Fruit fly (Drosophila melanogaster) whole organism, embryonic: ENCODE results near the gene CG18171.

ENCODE experiments used
- Abd-B ChIP-seq: fragments of 200-800 bp; sonication (Bioruptor generic); optimal IDR thresholded peaks from 2 replicates; lab custom pipeline; 2018; ENCODE audit warnings: missing biosample characterization, mild to moderate bottlenecking, missing genetic modification characterization, moderate library complexity
- Atf-2 ChIP-seq: fragments of 200-800 bp; sonication (Bioruptor generic); optimal IDR thresholded peaks from 2 replicates; lab custom pipeline; 2016; ENCODE audit warnings: missing biosample characterization, missing genetic modification characterization
- B-H1 ChIP-seq: fragments of 200-800 bp; sonication (Bioruptor generic); IDR thresholded peaks from 3 replicates; pipeline ENCODE4 v1.3.6; 2022; ENCODE audit warnings: missing biosample characterization, missing genetic modification characterization
- B-H2 ChIP-seq: fragments of 200-800 bp; sonication (Bioruptor generic); optimal IDR thresholded peaks from 2 replicates; lab custom pipeline; 2018; ENCODE audit warnings: missing biosample characterization, mild to moderate bottlenecking, missing genetic modification characterization
- CG10979 ChIP-seq: fragments of 200-800 bp; sonication (Bioruptor generic); optimal IDR thresholded peaks from 2 replicates; lab custom pipeline; 2018; ENCODE audit warnings: missing biosample characterization, mild to moderate bottlenecking, missing genetic modification characterization, moderate library complexity
- CG11085 ChIP-seq: fragments of 200-800 bp; sonication (Bioruptor generic); IDR thresholded peaks from 2 replicates; pipeline ENCODE4 v1.3.6; 2022; ENCODE audit warnings: missing biosample characterization, missing genetic modification characterization
- CG11695 ChIP-seq: fragments of 200-800 bp; sonication (Bioruptor generic); IDR thresholded peaks from 3 replicates; pipeline ENCODE4 v1.3.6; 2022; ENCODE audit warnings: missing biosample characterization, missing genetic modification characterization
- CG12155 ChIP-seq: fragments of 200-800 bp; sonication (Bioruptor generic); optimal IDR thresholded peaks from 3 replicates; lab custom pipeline; 2016; ENCODE audit warnings: missing biosample characterization, missing genetic modification characterization
- CG2120 ChIP-seq: fragments of 200-800 bp; sonication (Bioruptor generic); optimal IDR thresholded peaks from 3 replicates; lab custom pipeline; 2016; ENCODE audit warnings: missing biosample characterization, missing genetic modification characterization
- CG2129 ChIP-seq: fragments of 200-800 bp; sonication (Bioruptor generic); IDR thresholded peaks from 2 replicates; pipeline ENCODE4 v1.3.6; 2022; ENCODE audit warnings: missing biosample characterization, missing genetic modification characterization; ENCODE audit not compliant: partially characterized antibody
- CG30431 ChIP-seq: fragments of 200-800 bp; sonication (Bioruptor generic); optimal IDR thresholded peaks from 2 replicates; lab custom pipeline; 2017; ENCODE audit warnings: missing biosample characterization, missing genetic modification characterization
- CG31365 ChIP-seq: fragments of 200-800 bp; sonication (Bioruptor generic); optimal IDR thresholded peaks from 2 replicates; lab custom pipeline; 2018; ENCODE audit warnings: missing biosample characterization, mild to moderate bottlenecking, missing genetic modification characterization
- CG32772 ChIP-seq: fragments of 200-800 bp; sonication (Bioruptor generic); IDR thresholded peaks from 2 replicates; pipeline ENCODE4 v1.3.6; 2022; ENCODE audit warnings: missing biosample characterization, missing genetic modification characterization
- CG33213 ChIP-seq: fragments of 200-800 bp; sonication (Bioruptor generic); optimal IDR thresholded peaks from 3 replicates; lab custom pipeline; 2016; ENCODE audit warnings: missing biosample characterization, missing genetic modification characterization
- CG4617 ChIP-seq: fragments of 200-800 bp; sonication (Bioruptor generic); optimal IDR thresholded peaks from 3 replicates; lab custom pipeline; 2016; ENCODE audit warnings: missing biosample characterization, missing genetic modification characterization, borderline replicate concordance
- CG5953 ChIP-seq: fragments of 200-800 bp; sonication (Bioruptor generic); IDR thresholded peaks from 2 replicates; pipeline ENCODE4 v1.3.6; 2022; ENCODE audit warnings: missing biosample characterization, missing genetic modification characterization
- CG8388 ChIP-seq: fragments of 200-800 bp; sonication (Bioruptor generic); optimal IDR thresholded peaks from 2 replicates; lab custom pipeline; 2019; ENCODE audit warnings: missing biosample characterization, mild to moderate bottlenecking, missing genetic modification characterization, moderate library complexity
- CHES-1-like ChIP-seq: fragments of 200-800 bp; sonication (Bioruptor generic); optimal IDR thresholded peaks from 2 replicates; lab custom pipeline; 2016; ENCODE audit warnings: missing biosample characterization, missing genetic modification characterization
- Eip74EF ChIP-seq, 2 experiments: fragments of 200-800 bp in 1 of 2; fragments of >200 bp in 1 of 2; sonication (Bioruptor generic) in 1 of 2; optimal IDR thresholded peaks; 2 replicates each; lab custom pipeline; 2017 to 2019; ENCODE audit warnings: missing biosample characterization in 2 of 2, missing genetic modification characterization in 2 of 2, mild to moderate bottlenecking in 1 of 2, moderate library complexity in 1 of 2
- Gug ChIP-seq: fragments of 200-800 bp; sonication (Bioruptor generic); IDR thresholded peaks from 4 replicates; pipeline ENCODE4 v1.3.6; 2022; ENCODE audit warnings: missing biosample characterization, missing genetic modification characterization
- Hr78 ChIP-seq, 2 experiments: fragments of 200-800 bp in 1 of 2; fragments of >200 bp in 1 of 2; sonication (Bioruptor generic) in 1 of 2; optimal IDR thresholded peaks; 2 replicates each; lab custom pipeline; 2017 to 2019; ENCODE audit warnings: missing biosample characterization in 2 of 2, missing genetic modification characterization in 2 of 2, mild to moderate bottlenecking in 1 of 2, moderate library complexity in 1 of 2
- Med ChIP-seq: fragments of 200-800 bp; sonication (Bioruptor generic); peaks from one replicate; lab custom pipeline; 2016; ENCODE audit warnings: missing biosample characterization, missing genetic modification characterization, mild to moderate bottlenecking, inconsistent platforms, moderate library complexity
- Neu2 ChIP-seq: fragments of 200-800 bp; sonication (Bioruptor generic); optimal IDR thresholded peaks from 3 replicates; lab custom pipeline; 2016; ENCODE audit warnings: missing biosample characterization, missing genetic modification characterization, borderline replicate concordance
- NfI ChIP-seq: fragments of 200-800 bp; sonication (Bioruptor generic); optimal IDR thresholded peaks from 3 replicates; lab custom pipeline; 2018; ENCODE audit warnings: missing biosample characterization, mild to moderate bottlenecking, missing genetic modification characterization, moderate library complexity
- Oli ChIP-seq: fragments of 200-800 bp; sonication (Bioruptor generic); optimal IDR thresholded peaks from 2 replicates; lab custom pipeline; 2018; ENCODE audit warnings: missing biosample characterization, mild to moderate bottlenecking, missing genetic modification characterization, moderate library complexity
- Poxn ChIP-seq: fragments of 200-800 bp; sonication (Bioruptor generic); IDR thresholded peaks from 2 replicates; pipeline ENCODE4 v1.3.6; 2022; ENCODE audit warnings: missing biosample characterization, missing genetic modification characterization
- Ravus ChIP-seq: fragments of 200-800 bp; sonication (Bioruptor generic); IDR thresholded peaks from 2 replicates; pipeline ENCODE4 v1.3.6; 2022; ENCODE audit warnings: missing biosample characterization, missing genetic modification characterization
- Six4 ChIP-seq: fragments of 200-800 bp; sonication (Bioruptor generic); optimal IDR thresholded peaks from 2 replicates; lab custom pipeline; 2016; ENCODE audit warnings: missing biosample characterization, missing genetic modification characterization
- Xbp1 ChIP-seq: fragments of 200-800 bp; sonication (Bioruptor generic); optimal IDR thresholded peaks from 3 replicates; lab custom pipeline; 2016; ENCODE audit warnings: missing biosample characterization, mild to moderate bottlenecking, missing genetic modification characterization
- YL-1 ChIP-seq: fragments of 200-800 bp; sonication (Bioruptor generic); optimal IDR thresholded peaks from 3 replicates; lab custom pipeline; 2017; ENCODE audit warnings: missing biosample characterization, mild to moderate bottlenecking, missing genetic modification characterization
- ato ChIP-seq: fragments of 200-800 bp; sonication (Bioruptor generic); IDR thresholded peaks from 2 replicates; pipeline ENCODE4 v1.3.6; 2022; ENCODE audit warnings: missing biosample characterization, missing genetic modification characterization; ENCODE audit not compliant: partially characterized antibody
- az2 ChIP-seq: fragments of 200-800 bp; sonication (Bioruptor generic); optimal IDR thresholded peaks from 3 replicates; lab custom pipeline; 2016; ENCODE audit warnings: missing biosample characterization, missing genetic modification characterization
- bowl ChIP-seq: fragments of 200-800 bp; sonication (Bioruptor generic); IDR thresholded peaks from 2 replicates; pipeline ENCODE4 v1.3.6; 2022; ENCODE audit warnings: missing biosample characterization, missing genetic modification characterization
- cas ChIP-seq: fragments of 200-800 bp; sonication (Bioruptor generic); IDR thresholded peaks from 2 replicates; pipeline ENCODE4 v1.3.6; 2022; ENCODE audit warnings: missing biosample characterization, missing genetic modification characterization
- chif ChIP-seq, 2 experiments: fragments of 200-800 bp; sonication (Bioruptor generic); optimal IDR thresholded peaks; 3 replicates each; lab custom pipeline; 2016; ENCODE audit warnings: missing biosample characterization in 2 of 2, missing genetic modification characterization in 2 of 2
- chm ChIP-seq: fragments of 200-800 bp; sonication (Bioruptor generic); IDR thresholded peaks from 2 replicates; pipeline ENCODE4 v1.3.6; 2022; ENCODE audit warnings: missing biosample characterization, missing genetic modification characterization
- chn ChIP-seq: fragments of 200-800 bp; sonication (Bioruptor generic); optimal IDR thresholded peaks from 2 replicates; lab custom pipeline; 2016; ENCODE audit warnings: missing biosample characterization, missing genetic modification characterization
- disco-r ChIP-seq: fragments of 200-800 bp; sonication (Bioruptor generic); optimal IDR thresholded peaks from 2 replicates; lab custom pipeline; 2016; ENCODE audit warnings: missing biosample characterization, missing genetic modification characterization
- dmrt11E ChIP-seq: fragments of 200-800 bp; sonication (Bioruptor generic); optimal IDR thresholded peaks from 3 replicates; lab custom pipeline; 2018; ENCODE audit warnings: missing biosample characterization, mild to moderate bottlenecking, missing genetic modification characterization, moderate library complexity
- fd102C ChIP-seq: fragments of 200-800 bp; sonication (Bioruptor generic); optimal IDR thresholded peaks from 2 replicates; lab custom pipeline; 2018; ENCODE audit warnings: missing biosample characterization, mild to moderate bottlenecking, missing genetic modification characterization, moderate library complexity
- hbn ChIP-seq: fragments of 200-800 bp; sonication (Bioruptor generic); IDR thresholded peaks from 2 replicates; pipeline ENCODE4 v1.3.6; 2022; ENCODE audit warnings: missing biosample characterization, missing genetic modification characterization; ENCODE audit not compliant: partially characterized antibody
- insv ChIP-seq, 2 experiments: fragments of 200-800 bp; sonication (Bioruptor generic); optimal IDR thresholded peaks; 3 replicates each; lab custom pipeline; 2016 to 2018; ENCODE audit warnings: missing biosample characterization in 2 of 2, missing genetic modification characterization in 2 of 2
- nerfin-2 ChIP-seq: fragments of 200-800 bp; sonication (Bioruptor generic); IDR thresholded peaks from 2 replicates; pipeline ENCODE4 v1.3.6; 2022; ENCODE audit warnings: missing biosample characterization, missing genetic modification characterization; ENCODE audit not compliant: partially characterized antibody
- pzg ChIP-seq: fragments of 200-800 bp; sonication (Bioruptor generic); optimal IDR thresholded peaks from 3 replicates; lab custom pipeline; 2018; ENCODE audit warnings: missing biosample characterization, mild to moderate bottlenecking, missing genetic modification characterization, moderate library complexity
- schlank ChIP-seq: fragments of 200-800 bp; sonication (Bioruptor generic); optimal IDR thresholded peaks from 2 replicates; lab custom pipeline; 2018; ENCODE audit warnings: missing biosample characterization, mild to moderate bottlenecking, missing genetic modification characterization
- sima ChIP-seq: fragments of 200-800 bp; sonication (Bioruptor generic); optimal IDR thresholded peaks from 2 replicates; lab custom pipeline; 2016; ENCODE audit warnings: missing biosample characterization, missing genetic modification characterization
- sr ChIP-seq: fragments of 200-800 bp; sonication (Bioruptor generic); IDR thresholded peaks from 3 replicates; pipeline ENCODE4 v1.3.6; 2022; ENCODE audit warnings: missing biosample characterization, missing genetic modification characterization
- stc ChIP-seq: fragments of 200-800 bp; sonication (Bioruptor generic); IDR thresholded peaks from 2 replicates; pipeline ENCODE4 v1.3.6; 2022; ENCODE audit warnings: missing biosample characterization, missing genetic modification characterization
- usp ChIP-seq: fragments of >200 bp; optimal IDR thresholded peaks from 2 replicates; lab custom pipeline; 2017; ENCODE audit warnings: missing biosample characterization, missing genetic modification characterization
- vvl ChIP-seq: fragments of 200-800 bp; sonication (Bioruptor generic); IDR thresholded peaks from 2 replicates; pipeline ENCODE4 v1.3.6; 2022; ENCODE audit warnings: missing biosample characterization, missing genetic modification characterization

Gene CG18171

dm6 chr3L:1702367-1702927 lies 20.5 kb downstream of the CG18171 start, which contains the start of gene CG13931 (continued):
- TF ChIP-seq YL-1 (GFP tag; lab: Kevin White, UChicago), result no peak
- no peak for TF ChIP-seq CG2129
- TF ChIP-seq Eip74EF (GFP tag; optimal IDR thresholded peaks at IDR 0.05; lab: Kevin White, UChicago), result no peak
- peak; percentile 20; the same call in 1 of the 4 replicates for TF ChIP-seq Gug (GFP tag; lab: Robert Waterston, UW)
- no peak for TF ChIP-seq CG12155 (GFP tag; lab: Kevin White, UChicago)
- peak; percentile 2 for TF ChIP-seq Atf-2 (GFP tag; lab: Kevin White, UChicago)
- no peak for TF ChIP-seq nerfin-2
- TF ChIP-seq CG33213 (GFP tag; lab: Kevin White, UChicago), result no peak
- TF ChIP-seq Neu2 (GFP tag; lab: Kevin White, UChicago), result no peak
- TF ChIP-seq hbn, result no peak
- no peak for TF ChIP-seq cas (GFP tag; lab: Robert Waterston, UW)
- TF ChIP-seq CHES-1-like (GFP tag; lab: Kevin White, UChicago), result no peak
- TF ChIP-seq B-H1 (GFP tag; lab: Robert Waterston, UW), result no peak
- peak; percentile 12 for TF ChIP-seq az2 (GFP tag; lab: Kevin White, UChicago)
- no peak for TF ChIP-seq CG30431 (GFP tag; lab: Kevin White, UChicago)
- no peak for TF ChIP-seq CG10979
- TF ChIP-seq CG11695 (GFP tag; lab: Robert Waterston, UW), result 0 out of 3 replicates have a peak, but pooled peaks have one; percentile 13
- TF ChIP-seq dmrt11E, result peak; percentile 56
- TF ChIP-seq disco-r (GFP tag; lab: Kevin White, UChicago), result no peak
- no peak for TF ChIP-seq ato (GFP tag; lab: Robert Waterston, UW)
- no peak for TF ChIP-seq Hr78 (GFP tag; optimal IDR thresholded peaks at IDR 0.05; lab: Kevin White, UChicago)
- TF ChIP-seq stc (GFP tag; lab: Robert Waterston, UW), result no peak
- no peak for TF ChIP-seq NfI
- TF ChIP-seq CG5953, result no peak
- TF ChIP-seq CG11085 (GFP tag; lab: Robert Waterston, UW), result no peak
- TF ChIP-seq Poxn, result no peak
- TF ChIP-seq fd102C (GFP tag; lab: Kevin White, UChicago), result no peak
- no peak for TF ChIP-seq schlank (tag; lab: Kevin White, UChicago)
- 0 out of 2 replicates have a peak, but pooled peaks have one; percentile 53 for TF ChIP-seq vvl (GFP tag; lab: Robert Waterston, UW)
- peak; percentile 40 to 41 for TF ChIP-seq chif (GFP tag; optimal IDR thresholded peaks at IDR 0.05; lab: Kevin White, UChicago)
- no peak for TF ChIP-seq CG31365
- TF ChIP-seq CG2120 (GFP tag; lab: Kevin White, UChicago), result no peak
- TF ChIP-seq bowl, result no peak
- no peak for TF ChIP-seq Ravus (GFP tag; lab: Robert Waterston, UW)
- TF ChIP-seq sr (GFP tag; lab: Robert Waterston, UW), result no peak
- peak; percentile 53 for TF ChIP-seq Xbp1 (GFP tag; lab: Kevin White, UChicago)
- no peak for TF ChIP-seq sima (GFP tag; lab: Kevin White, UChicago)
- no peak for TF ChIP-seq Six4 (GFP tag; lab: Kevin White, UChicago)
- peak; percentile 29 for TF ChIP-seq CG8388 (GFP tag; lab: Kevin White, UChicago)
- no peak for TF ChIP-seq insv (GFP tag; optimal IDR thresholded peaks at IDR 0.05; lab: Kevin White, UChicago)
- TF ChIP-seq Oli (tag; lab: Kevin White, UChicago), result peak; percentile 43
- peak; percentile 77 for TF ChIP-seq Med (GFP tag; lab: Kevin White, UChicago)
- no peak for TF ChIP-seq Abd-B
- no peak for TF ChIP-seq pzg
- no peak for TF ChIP-seq chm
- TF ChIP-seq CG4617 (GFP tag; lab: Kevin White, UChicago), result no peak
- no peak for TF ChIP-seq usp (GFP tag; lab: Kevin White, UChicago)
- TF ChIP-seq CG32772, result 0 out of 2 replicates have a peak, but pooled peaks have one; percentile 18
- TF ChIP-seq B-H2 (GFP tag; lab: Kevin White, UChicago), result no peak
- TF ChIP-seq chn (GFP tag; lab: Kevin White, UChicago), result no peak
